Worm (Caenorhabditis elegans) whole organism, L4 larva: ENCODE data around the gene ZK1290.10.

Experiments used
- F26F4.8 ChIP-seq: fragments of 200-800 bp; sonication (Bioruptor generic); conservative IDR thresholded peaks from 2 replicates; pipeline ENCODE4 v1.3.6; 2022; ENCODE audit warnings: missing genetic modification characterization, missing compliant biosample characterization
- R02D3.7 ChIP-seq: fragments of 150-350 bp; sonication (generic microtip); optimal IDR thresholded peaks from 3 replicates; lab custom pipeline; 2014; ENCODE audit warnings: missing biosample characterization, missing genetic modification characterization
- Y75B8A.6 ChIP-seq: fragments of 200-800 bp; sonication (Bioruptor generic); IDR thresholded peaks from 2 replicates; pipeline ENCODE4 v1.3.6; 2022; ENCODE audit warnings: missing genetic modification reagents, missing genetic modification characterization, missing compliant biosample characterization
- ZK546.5 ChIP-seq, 2 experiments: sonication (generic microtip); optimal IDR thresholded peaks; 2 replicates each; lab custom pipeline; 2017; ENCODE audit warnings: missing biosample characterization in 2 of 2, missing genetic modification characterization in 2 of 2
- ceh-32 ChIP-seq: sonication (generic microtip); optimal IDR thresholded peaks from 2 replicates; lab custom pipeline; 2016; ENCODE audit warnings: mild to moderate bottlenecking, missing genetic modification characterization, missing compliant biosample characterization; ENCODE audit not compliant: poor library complexity
- ceh-44 ChIP-seq: fragments of 200-800 bp; sonication (Bioruptor generic); IDR thresholded peaks from 2 replicates; pipeline ENCODE4 v1.3.6; 2022; ENCODE audit warnings: missing genetic modification reagents, missing genetic modification characterization, missing compliant biosample characterization
- ctbp-1 ChIP-seq: fragments of 200-800 bp; sonication (Bioruptor generic); IDR thresholded peaks from 2 replicates; pipeline ENCODE4 v1.3.6; 2022; ENCODE audit warnings: missing genetic modification reagents, missing genetic modification characterization, missing compliant biosample characterization
- egl-43 ChIP-seq: fragments of 200-800 bp; sonication (Bioruptor generic); IDR thresholded peaks from 2 replicates; pipeline ENCODE4 v1.3.6; 2022; ENCODE audit warnings: missing genetic modification reagents, missing genetic modification characterization, missing compliant biosample characterization
- nhr-102 ChIP-seq: sonication (generic microtip); optimal IDR thresholded peaks from 2 replicates; lab custom pipeline; 2016; ENCODE audit warnings: mild to moderate bottlenecking, missing genetic modification characterization, moderate library complexity, missing compliant biosample characterization
- nhr-11 ChIP-seq: fragments of 150-350 bp; optimal IDR thresholded peaks from 2 replicates; lab custom pipeline; 2014; ENCODE audit warnings: missing biosample characterization, missing genetic modification characterization
- pha-4 ChIP-seq, 2 experiments: fragments of 150-350 bp in 1 of 2; fragments of 200-800 bp in 1 of 2; sonication (Bioruptor generic) in 1 of 2; IDR thresholded peaks in 1 of 2; optimal IDR thresholded peaks in 1 of 2; 2 replicates each; pipeline versions ENCODE4 v1.3.6 to Lab custom; 2014 to 2022; ENCODE audit warnings: missing genetic modification characterization in 2 of 2, missing genetic modification reagents in 2 of 2, missing biosample characterization in 1 of 2, missing compliant biosample characterization in 1 of 2
- snpc-4 ChIP-seq: fragments of 150-350 bp; optimal IDR thresholded peaks from 2 replicates; lab custom pipeline; 2014; ENCODE audit warnings: missing biosample characterization, missing genetic modification characterization
- tag-97 ChIP-seq: fragments of 200-800 bp; sonication (Bioruptor generic); IDR thresholded peaks from 2 replicates; pipeline ENCODE4 v1.3.6; 2022; ENCODE audit warnings: missing genetic modification characterization, missing compliant biosample characterization

DNA sequence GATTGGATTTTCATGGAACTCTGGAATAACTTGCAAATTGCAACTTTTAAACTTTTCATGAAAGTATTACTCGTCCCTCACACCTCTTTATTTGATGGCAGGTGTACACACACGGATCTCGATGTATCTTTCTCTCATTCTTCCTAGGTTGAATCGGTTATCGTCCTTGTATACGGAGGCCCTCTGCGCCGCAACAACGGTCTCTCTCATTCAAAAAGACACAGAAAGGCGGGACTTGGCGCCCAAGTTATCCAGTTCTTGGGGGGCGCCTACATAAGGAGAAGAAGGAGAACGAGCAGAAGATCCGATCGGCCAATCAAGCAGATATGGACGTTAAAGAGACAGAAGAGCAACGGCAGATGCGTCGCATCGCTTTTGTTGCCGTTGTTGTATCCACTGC is 9.9 kb downstream of the ZK1290.10 start, which contains the start of gene rol-8:
- TF ChIP-seq nhr-102 (tag; lab: Kevin White, UChicago) (no peak), ceh-44 (GFP tag; lab: Robert Waterston, UW) (no peak), Y75B8A.6 (GFP tag; lab: Robert Waterston, UW) (no peak), F26F4.8 (GFP tag; lab: Robert Waterston, UW) (no peak), snpc-4 (no peak), egl-43 (GFP tag; lab: Robert Waterston, UW) (no peak), nhr-11 (tag; lab: Kevin White, UChicago) (no peak), tag-97 (GFP tag; lab: Robert Waterston, UW) (no peak), ctbp-1 (no peak), ceh-32 (tag; lab: Kevin White, UChicago) (no peak), pha-4 (GFP tag; IDR thresholded peaks at IDR 0.05; lab: Robert Waterston, UW) (no peak), pha-4 (tag; optimal IDR thresholded peaks at IDR 0.05; lab: Kevin White, UChicago) (no peak), R02D3.7 (no peak), ZK546.5 (tag; optimal IDR thresholded peaks at IDR 0.05; lab: Kevin White, UChicago) (no peak)
